Fruit fly (Drosophila melanogaster): ENCODE measurements around the gene CG6409.

DNA sequence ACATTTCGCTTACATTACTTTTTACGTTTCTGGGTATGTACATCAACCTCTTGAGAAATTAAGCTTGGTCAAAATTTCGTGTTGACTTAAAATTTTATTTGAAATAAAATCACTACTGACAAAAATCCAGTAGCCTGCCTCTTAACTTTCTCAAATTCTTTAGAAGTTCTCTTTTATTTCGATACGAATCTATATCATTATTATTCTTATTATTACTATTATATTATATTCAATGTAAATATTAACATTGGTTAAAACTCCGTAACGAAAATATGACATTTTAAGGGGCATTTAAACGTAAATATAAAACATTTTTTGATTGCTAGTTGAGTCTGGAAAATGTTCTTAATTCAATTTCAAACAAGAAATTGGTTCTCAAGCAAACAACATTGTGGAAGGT is 4.2 kb upstream of the CG6409 start, which contains the start of gene OXA1L:
- TF ChIP-seq psq (optimal IDR thresholded peaks at IDR 0.05) (no peak), h (optimal IDR thresholded peaks at IDR 0.05) (no peak)

Measured in Kc167 (cell line).